Worm (Caenorhabditis elegans) whole organism, midembryonic: ENCODE data around the gene vms-1.

Experiments
- cog-1 ChIP-seq: sonication (generic microtip); optimal IDR thresholded peaks from 2 replicates; lab custom pipeline; 2016; ENCODE audit warnings: missing genetic modification characterization, missing compliant biosample characterization
- flt-1 ChIP-seq: fragments of 200-800 bp; sonication (Bioruptor generic); IDR thresholded peaks from 2 replicates; pipeline ENCODE4 v1.3.6; 2022; ENCODE audit warnings: missing genetic modification characterization, missing compliant biosample characterization
- med-1 ChIP-seq: sonication (generic microtip); optimal IDR thresholded peaks from 2 replicates; lab custom pipeline; 2017; ENCODE audit warnings: missing genetic modification characterization, mild to moderate bottlenecking, missing compliant biosample characterization, antibody characterized with exemption, missing genetic modification reagents; ENCODE audit not compliant: insufficient read depth

DNA sequence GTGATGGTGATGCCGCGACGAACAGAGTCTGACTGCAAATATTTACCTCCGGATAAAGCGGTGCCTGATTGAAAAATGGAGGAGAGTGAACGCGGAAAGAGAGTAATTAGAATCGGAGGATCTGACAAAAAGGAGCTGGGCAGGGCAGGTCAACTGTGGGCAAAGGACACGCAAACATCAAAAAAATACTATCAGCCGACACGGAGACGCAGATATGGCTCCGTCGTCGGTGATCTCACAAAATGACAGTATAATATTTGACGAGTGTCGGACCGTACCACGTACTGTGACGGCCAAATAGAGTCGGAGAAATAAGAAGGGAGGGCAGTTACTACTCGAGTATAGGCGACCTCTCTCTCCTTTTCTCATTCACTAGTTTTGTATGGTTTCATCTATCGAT is 44.2 kb downstream of the vms-1 start:
- TF ChIP-seq flt-1 (GFP tag; lab: Robert Waterston, UW) (no peak), med-1 (GFP tag; lab: Kevin White, UChicago) (no peak), cog-1 (tag; lab: Kevin White, UChicago) (no peak)
